Fruit fly (Drosophila melanogaster) whole organism, pupa: Measurements from ENCODE around the gene SNCF.

ENCODE experiments used
- CG10348 ChIP-seq: fragments of 200-800 bp; sonication (Bioruptor generic); IDR thresholded peaks from 2 replicates; pipeline ENCODE4 v1.3.6; 2022; ENCODE audit warnings: missing biosample characterization, missing genetic modification characterization
- CG12605 ChIP-seq: fragments of 200-800 bp; sonication (Bioruptor generic); IDR thresholded peaks from 2 replicates; pipeline ENCODE4 v1.3.6; 2022; ENCODE audit warnings: missing biosample characterization, missing genetic modification characterization
- CG13204 ChIP-seq: fragments of 200-800 bp; sonication (Bioruptor generic); optimal IDR thresholded peaks from 2 replicates; lab custom pipeline; 2018; ENCODE audit warnings: missing biosample characterization, mild to moderate bottlenecking, missing genetic modification characterization, moderate library complexity
- CG14655 ChIP-seq: fragments of 200-800 bp; sonication (Bioruptor generic); optimal IDR thresholded peaks from 3 replicates; lab custom pipeline; 2017; ENCODE audit warnings: mild to moderate bottlenecking, missing biosample characterization, missing genetic modification reagents, missing genetic modification characterization
- CG15710 ChIP-seq: fragments of 200-800 bp; sonication (Bioruptor generic); optimal IDR thresholded peaks from 2 replicates; lab custom pipeline; 2018; ENCODE audit warnings: missing biosample characterization, mild to moderate bottlenecking, missing genetic modification characterization, moderate library complexity
- CG17806 ChIP-seq: fragments of 200-800 bp; sonication (Bioruptor generic); optimal IDR thresholded peaks from 2 replicates; lab custom pipeline; 2018; ENCODE audit warnings: missing biosample characterization, mild to moderate bottlenecking, missing genetic modification characterization, moderate library complexity
- CG32121 ChIP-seq: fragments of 200-800 bp; sonication (Bioruptor generic); IDR thresholded peaks from 2 replicates; pipeline ENCODE4 v1.3.6; 2022; ENCODE audit warnings: missing biosample characterization, missing genetic modification characterization
- CG34367 ChIP-seq: fragments of 200-800 bp; sonication (Bioruptor generic); optimal IDR thresholded peaks from 2 replicates; lab custom pipeline; 2018; ENCODE audit warnings: missing biosample characterization, mild to moderate bottlenecking, missing genetic modification characterization
- CG4496 ChIP-seq: fragments of 200-800 bp; sonication (Bioruptor generic); IDR thresholded peaks from 3 replicates; pipeline ENCODE4 v1.3.6; 2022; ENCODE audit warnings: missing biosample characterization, missing genetic modification characterization
- CG8159 ChIP-seq: fragments of 200-800 bp; sonication (Bioruptor generic); optimal IDR thresholded peaks from 3 replicates; lab custom pipeline; 2018; ENCODE audit warnings: missing biosample characterization, mild to moderate bottlenecking, missing genetic modification characterization, moderate library complexity
- CG8301 ChIP-seq: fragments of 200-800 bp; sonication (Bioruptor generic); optimal IDR thresholded peaks from 2 replicates; lab custom pipeline; 2018; ENCODE audit warnings: missing biosample characterization, mild to moderate bottlenecking, missing genetic modification characterization
- CG9948 ChIP-seq: fragments of 200-800 bp; sonication (Bioruptor generic); optimal IDR thresholded peaks from 2 replicates; lab custom pipeline; 2018; ENCODE audit warnings: missing biosample characterization, mild to moderate bottlenecking, missing genetic modification characterization, moderate library complexity
- D1 ChIP-seq: fragments of 200-800 bp; sonication (Bioruptor generic); optimal IDR thresholded peaks from 2 replicates; lab custom pipeline; 2018; ENCODE audit warnings: missing biosample characterization, mild to moderate bottlenecking, missing genetic modification characterization, moderate library complexity
- EcR ChIP-seq: fragments of 200-800 bp; sonication (Bioruptor generic); optimal IDR thresholded peaks from 3 replicates; lab custom pipeline; 2019; ENCODE audit warnings: missing biosample characterization, missing genetic modification characterization, mild to moderate bottlenecking, moderate library complexity, missing genetic modification reagents
- Ets98B ChIP-seq: fragments of 200-800 bp; sonication (Bioruptor generic); IDR thresholded peaks from 2 replicates; pipeline ENCODE4 v1.3.6; 2022; ENCODE audit warnings: missing biosample characterization, missing genetic modification characterization
- Pif1A ChIP-seq: fragments of 200-800 bp; sonication (Bioruptor generic); optimal IDR thresholded peaks from 3 replicates; lab custom pipeline; 2016; ENCODE audit warnings: missing biosample characterization, missing genetic modification characterization
- Pif1B ChIP-seq: fragments of 200-800 bp; sonication (Bioruptor generic); optimal IDR thresholded peaks from 3 replicates; lab custom pipeline; 2016; ENCODE audit warnings: missing biosample characterization, missing genetic modification characterization
- Snoo ChIP-seq: fragments of 200-800 bp; sonication (Bioruptor generic); optimal IDR thresholded peaks from 3 replicates; lab custom pipeline; 2017; ENCODE audit warnings: missing biosample characterization, mild to moderate bottlenecking, missing genetic modification characterization, inconsistent platforms
- fd96Ca ChIP-seq: fragments of 200-800 bp; sonication (Bioruptor generic); IDR thresholded peaks from 3 replicates; pipeline ENCODE4 v1.3.6; 2022; ENCODE audit warnings: missing biosample characterization, missing genetic modification characterization
- gl ChIP-seq: fragments of 200-800 bp; sonication (Bioruptor generic); optimal IDR thresholded peaks from 2 replicates; lab custom pipeline; 2018; ENCODE audit warnings: missing biosample characterization, mild to moderate bottlenecking, missing genetic modification characterization
- rn ChIP-seq: fragments of 200-800 bp; sonication (Bioruptor generic); IDR thresholded peaks from 2 replicates; pipeline ENCODE4 v1.3.6; 2022; ENCODE audit warnings: missing biosample characterization, missing genetic modification characterization

The SNCF gene

dm6 chr3L:13378202-13378601 lies at the start of gene SNCF:
Gene SNCF, plus strand, starts transcription at chr3L:13378583.
- TF ChIP-seq fd96Ca (GFP tag; lab: Robert Waterston, UW) (no peak), CG8159 (tag; lab: Kevin White, UChicago) (no peak), CG12605 (no peak), gl (no peak), CG8301 (tag; lab: Kevin White, UChicago) (no peak), CG14655 (no peak), CG17806 (tag; lab: Kevin White, UChicago) (no peak), Pif1B (GFP tag; lab: Kevin White, UChicago) (no peak), D1 (tag; lab: Kevin White, UChicago) (no peak), rn (GFP tag; lab: Robert Waterston, UW) (no peak)

- TF ChIP-seq Snoo (tag; lab: Kevin White, UChicago) (no peak), Pif1A (GFP tag; lab: Kevin White, UChicago) (no peak), EcR (no peak), Ets98B (GFP tag; lab: Robert Waterston, UW) (no peak), CG17806 (tag; lab: Kevin White, UChicago) (no peak), Pif1B (GFP tag; lab: Kevin White, UChicago) (no peak), CG10348 (no peak), CG12605 (no peak), D1 (tag; lab: Kevin White, UChicago) (no peak), CG34367 (tag; lab: Kevin White, UChicago) (no peak), gl (no peak), CG8159 (tag; lab: Kevin White, UChicago) (no peak), rn (GFP tag; lab: Robert Waterston, UW) (no peak), CG8301 (tag; lab: Kevin White, UChicago) (no peak), CG9948 (tag; lab: Kevin White, UChicago) (no peak), fd96Ca (GFP tag; lab: Robert Waterston, UW) (no peak), CG32121 (GFP tag; lab: Robert Waterston, UW) (no peak), CG4496 (GFP tag; lab: Robert Waterston, UW) (no peak), CG13204 (GFP tag; lab: Kevin White, UChicago) (no peak)
Observed at dm6 chr3L:13328835-13329234, 49.5 kb upstream of the SNCF start, which contains the start of gene CG14113. Gene CG14113, plus strand, starts transcription at chr3L:13329135.

dm6 chr3L:13348733-13349132 lies 29.6 kb upstream of the SNCF start, which contains the start of gene CG17687:
Gene CG17687, plus strand, starts transcription at chr3L:13349033.
- TF ChIP-seq CG17806 (tag; lab: Kevin White, UChicago) (no peak), EcR (no peak), CG10348 (no peak), D1 (tag; lab: Kevin White, UChicago) (no peak), CG12605 (no peak), CG32121 (GFP tag; lab: Robert Waterston, UW) (no peak), CG8159 (tag; lab: Kevin White, UChicago) (no peak), Snoo (tag; lab: Kevin White, UChicago) (no peak), fd96Ca (GFP tag; lab: Robert Waterston, UW) (no peak), Pif1B (GFP tag; lab: Kevin White, UChicago) (no peak), gl (no peak), rn (GFP tag; lab: Robert Waterston, UW) (no peak), CG13204 (GFP tag; lab: Kevin White, UChicago) (no peak), Pif1A (GFP tag; lab: Kevin White, UChicago) (no peak), CG34367 (tag; lab: Kevin White, UChicago) (no peak), CG14655 (no peak), Ets98B (GFP tag; lab: Robert Waterston, UW) (no peak), CG8301 (tag; lab: Kevin White, UChicago) (no peak), CG4496 (GFP tag; lab: Robert Waterston, UW) (no peak)
- TF ChIP-seq, all 21 proteins: peak for 0

dm6 chr3L:13356084-13356693 lies 22.2 kb upstream of the SNCF start, which contains the start of gene Nplp2:
Gene Nplp2, plus strand, starts transcription at chr3L:13356376.
- TF ChIP-seq D1 (tag; lab: Kevin White, UChicago) (no peak), CG14655 (no peak), CG10348 (no peak), CG12605 (no peak), CG8301 (tag; lab: Kevin White, UChicago) (no peak), gl (no peak), Pif1A (GFP tag; lab: Kevin White, UChicago) (no peak)
- TF ChIP-seq, all 21 proteins: peak for 0

- TF ChIP-seq Ets98B (GFP tag; lab: Robert Waterston, UW) (no peak), CG12605 (no peak), CG10348 (no peak), gl (no peak), fd96Ca (GFP tag; lab: Robert Waterston, UW) (no peak)
Observed at dm6 chr3L:13377657-13378056, 726 bp upstream of the SNCF start, which contains the start of gene CG14111. Gene CG14111, plus strand, starts transcription at chr3L:13377957.

dm6 chr3L:13381160-13381559 lies 2.8 kb downstream of the SNCF start, which contains the start of gene CG14107:
Gene CG14107, minus strand, starts transcription at chr3L:13381346.
- TF ChIP-seq CG14655, result no peak
- no peak for TF ChIP-seq Pif1B (GFP tag; lab: Kevin White, UChicago)
- TF ChIP-seq CG32121 (GFP tag; lab: Robert Waterston, UW), result no peak
- no peak for TF ChIP-seq CG17806 (tag; lab: Kevin White, UChicago)
- TF ChIP-seq Pif1A (GFP tag; lab: Kevin White, UChicago), result no peak
- TF ChIP-seq CG13204 (GFP tag; lab: Kevin White, UChicago), result no peak
- no peak for TF ChIP-seq rn (GFP tag; lab: Robert Waterston, UW)
- TF ChIP-seq CG15710 (tag; lab: Kevin White, UChicago), result no peak
- no peak for TF ChIP-seq gl
- TF ChIP-seq CG34367 (tag; lab: Kevin White, UChicago), result no peak
- no peak for TF ChIP-seq Ets98B (GFP tag; lab: Robert Waterston, UW)
- no peak for TF ChIP-seq EcR
- no peak for TF ChIP-seq D1 (tag; lab: Kevin White, UChicago)
- no peak for TF ChIP-seq CG4496 (GFP tag; lab: Robert Waterston, UW)
- TF ChIP-seq CG12605, result no peak
